Fruit fly (Drosophila melanogaster): ENCODE data around the gene kst.

kst gene

DNA sequence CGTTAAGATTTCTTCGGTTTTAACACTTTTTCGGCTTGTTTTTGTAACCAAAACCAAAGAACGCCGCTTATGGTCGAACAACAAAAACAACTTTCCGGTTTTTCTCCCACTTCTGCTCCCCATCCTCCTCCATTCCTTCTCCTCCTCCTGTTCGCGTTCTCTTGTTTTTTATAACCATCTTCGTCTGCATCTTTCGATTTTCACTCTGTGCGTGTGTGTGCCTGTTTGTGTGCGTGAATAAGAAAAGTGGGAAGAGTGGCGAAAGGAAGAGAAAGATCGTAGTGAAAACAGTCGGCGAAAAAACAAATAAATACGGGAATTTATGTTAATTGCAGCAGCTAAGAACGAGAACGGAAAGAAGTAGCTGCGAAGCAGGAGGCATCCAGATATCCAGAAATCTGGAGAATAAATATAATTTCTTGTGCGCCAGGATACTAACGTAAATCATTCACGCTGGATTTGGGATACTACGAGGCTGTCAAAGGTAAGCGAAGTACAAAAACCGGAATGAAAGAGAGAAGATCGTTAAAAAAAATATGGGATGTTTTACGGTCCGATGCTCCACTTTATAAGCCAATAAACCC lies 777 bp downstream of the kst start:
- no peak for TF ChIP-seq CG14711 (tag; optimal IDR thresholded peaks at IDR 0.05)
- no peak for TF ChIP-seq kay (GFP tag; ENCODE audit: borderline replicate concordance)
- no peak for TF ChIP-seq bab1 (GFP tag; optimal IDR thresholded peaks at IDR 0.05)
- no peak for TF ChIP-seq cnc (optimal IDR thresholded peaks at IDR 0.05)
- no peak for TF ChIP-seq ovo (GFP tag; optimal IDR thresholded peaks at IDR 0.05)
- no peak for TF ChIP-seq toe (GFP tag; optimal IDR thresholded peaks at IDR 0.05)
- no peak for TF ChIP-seq Clk (GFP tag; optimal IDR thresholded peaks at IDR 0.05)
- TF ChIP-seq Mnt (GFP tag; optimal IDR thresholded peaks at IDR 0.05), result no peak
- no peak for TF ChIP-seq CG12768 (GFP tag; optimal IDR thresholded peaks at IDR 0.05)
- TF ChIP-seq CG1620 (GFP tag; optimal IDR thresholded peaks at IDR 0.05), result no peak
- no peak for TF ChIP-seq CG33017 (tag; optimal IDR thresholded peaks at IDR 0.05)
- TF ChIP-seq tj (GFP tag; optimal IDR thresholded peaks at IDR 0.05), result no peak
- TF ChIP-seq Hr96 (GFP tag; optimal IDR thresholded peaks at IDR 0.05), result no peak

DNA sequence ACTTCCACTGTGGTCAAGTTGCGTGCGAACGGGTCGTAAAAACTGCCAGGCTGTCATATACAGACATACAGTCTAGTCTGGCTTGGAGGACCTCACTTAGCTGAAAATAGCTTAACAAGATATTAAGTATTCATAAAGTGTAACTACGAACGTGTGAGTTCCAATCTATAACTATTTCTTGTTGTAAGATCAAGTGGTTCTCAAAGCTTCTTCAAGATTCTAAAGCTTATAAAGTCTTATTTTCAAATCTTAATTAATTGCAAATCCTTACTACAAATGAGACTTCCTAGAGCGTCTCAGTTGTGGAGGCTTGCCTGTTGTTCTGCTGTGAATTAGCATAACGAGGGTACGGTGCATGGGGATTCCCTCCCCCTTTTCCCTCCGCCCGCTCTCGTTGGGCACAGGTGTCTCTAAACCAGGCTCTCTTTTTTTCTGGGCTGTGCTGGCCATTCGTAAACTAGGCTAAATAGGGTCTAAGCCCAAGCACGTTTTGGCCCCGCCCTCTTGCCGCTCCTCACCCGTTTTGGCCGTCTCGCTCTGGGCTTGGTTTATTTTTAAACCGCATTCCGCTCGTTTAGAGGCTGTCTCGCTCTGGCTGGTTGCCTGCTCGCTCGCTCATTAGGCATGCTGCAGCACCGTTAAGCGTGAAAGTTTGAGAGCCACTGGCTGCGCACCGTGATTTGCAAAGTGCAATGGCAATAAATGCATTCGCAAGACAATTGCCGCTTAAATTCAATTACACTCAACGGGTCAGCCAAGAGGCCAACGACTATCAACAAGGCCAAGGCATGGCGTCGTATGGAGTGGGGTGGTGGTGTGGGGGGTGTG lies 1.6 kb downstream of the kst start:
- peak; percentile 10 for TF ChIP-seq kay (GFP tag; ENCODE audit: borderline replicate concordance)
- no peak for TF ChIP-seq CG11617 (GFP tag; optimal IDR thresholded peaks at IDR 0.05)
- TF ChIP-seq Crg-1 (GFP tag; optimal IDR thresholded peaks at IDR 0.05), result peak; percentile 17
- TF ChIP-seq ovo (GFP tag; optimal IDR thresholded peaks at IDR 0.05), result peak; percentile 97
- no peak for TF ChIP-seq CG5204 (GFP tag; optimal IDR thresholded peaks at IDR 0.05)
- peak; percentile 14 for TF ChIP-seq Mnt (GFP tag; optimal IDR thresholded peaks at IDR 0.05)

DNA sequence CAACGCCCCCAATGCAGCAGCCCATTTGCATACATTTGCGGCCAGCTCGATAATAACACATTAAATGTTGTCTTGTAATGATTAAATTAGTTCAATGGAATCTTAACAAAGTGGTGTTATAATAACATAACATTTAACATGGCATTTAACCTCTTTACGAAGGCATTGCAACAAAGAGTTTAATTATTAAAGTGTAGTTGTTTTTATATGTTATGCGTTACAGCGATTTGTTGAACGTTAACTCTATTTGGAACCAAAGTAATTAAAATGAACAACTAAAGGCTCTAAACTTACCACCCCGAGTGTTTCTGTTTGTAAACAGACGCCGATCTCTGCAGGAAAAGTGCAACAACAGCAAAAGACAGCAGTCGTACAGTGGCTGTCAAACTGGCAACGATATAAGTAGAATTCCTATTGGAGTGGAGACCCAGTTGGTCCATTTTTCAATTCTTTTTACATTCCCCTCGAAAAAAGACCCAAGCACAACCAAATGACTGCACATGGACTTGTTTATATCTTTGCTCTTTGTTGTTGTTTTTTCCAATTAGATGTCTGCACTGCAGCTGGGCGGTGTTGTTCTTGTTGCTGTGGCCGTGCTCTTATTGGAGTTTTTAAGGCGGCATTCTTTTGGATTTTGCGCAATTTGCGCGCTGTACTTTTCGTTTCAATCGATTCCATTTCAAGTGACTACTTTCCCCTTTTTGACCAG lies 2.4 kb downstream of the kst start:
- TF ChIP-seq CG14711 (tag; optimal IDR thresholded peaks at IDR 0.05), result peak; percentile 6
- TF ChIP-seq Mnt (GFP tag; optimal IDR thresholded peaks at IDR 0.05), result no peak

DNA sequence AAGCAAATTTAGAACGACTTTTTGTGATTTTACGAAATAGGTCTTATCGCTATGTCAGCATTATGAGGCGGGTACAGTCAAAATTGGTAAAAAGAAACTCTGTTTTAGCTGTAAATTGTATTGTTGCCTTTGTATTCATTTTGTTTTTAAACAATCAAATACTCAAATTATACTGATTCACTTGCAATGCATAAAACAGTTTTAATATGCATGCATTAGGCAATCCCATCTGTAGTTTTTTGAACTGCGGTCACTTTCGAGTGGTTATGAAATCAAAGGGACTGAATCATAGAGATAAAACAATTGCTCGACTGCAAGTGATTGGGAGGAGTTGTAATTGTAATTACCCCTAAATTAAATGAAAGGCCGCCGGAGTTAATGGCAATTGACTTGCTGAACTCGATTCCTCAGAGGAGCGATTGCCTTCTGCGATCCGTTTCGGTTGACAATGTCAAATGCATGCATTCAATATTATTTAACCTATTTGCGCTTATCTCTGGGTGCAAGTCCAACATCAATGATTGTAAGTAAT lies 3.1 kb downstream of the kst start:
- TF ChIP-seq CG7101 (tag; optimal IDR thresholded peaks at IDR 0.05), result peak; percentile 10
- TF ChIP-seq Clk (GFP tag; optimal IDR thresholded peaks at IDR 0.05), result no peak
- peak; percentile 4 for TF ChIP-seq CG14711 (tag; optimal IDR thresholded peaks at IDR 0.05)
- TF ChIP-seq kay (GFP tag; ENCODE audit: borderline replicate concordance), result peak; percentile 45
- TF ChIP-seq tj (GFP tag; optimal IDR thresholded peaks at IDR 0.05), result peak; percentile 22

DNA sequence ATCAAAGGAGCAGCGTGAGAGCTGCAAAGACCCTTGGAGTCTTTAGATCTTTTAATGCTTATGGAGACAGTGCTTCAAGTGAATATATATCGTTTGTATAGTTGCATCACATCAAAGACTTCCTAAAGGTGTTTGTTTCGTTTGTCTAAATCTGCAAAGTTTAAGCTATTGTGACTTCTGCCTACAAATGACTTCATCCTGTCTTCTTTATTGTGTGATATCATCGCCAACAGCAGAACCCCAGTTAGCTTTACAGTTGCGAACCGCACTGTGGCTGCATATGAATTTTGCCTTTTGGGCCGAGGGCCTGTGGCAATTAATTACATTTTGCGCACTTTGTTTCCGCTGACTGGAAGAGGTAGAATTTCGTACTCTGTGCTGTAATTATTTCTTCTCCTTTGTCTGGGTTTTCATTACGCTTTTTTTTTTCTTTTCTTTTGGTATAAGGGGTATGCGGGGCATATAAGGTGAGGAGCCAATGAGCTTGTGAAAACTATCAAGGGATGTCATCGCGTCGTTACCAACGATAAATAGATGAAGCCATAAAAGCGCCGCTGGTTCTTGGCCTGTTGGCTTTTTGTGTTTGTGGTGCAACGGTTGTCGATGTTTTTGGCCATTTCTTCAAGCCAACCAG lies 5.8 kb downstream of the kst start:
- peak; percentile 66 for TF ChIP-seq tj (GFP tag; optimal IDR thresholded peaks at IDR 0.05)
- no peak for TF ChIP-seq cnc (optimal IDR thresholded peaks at IDR 0.05)

DNA sequence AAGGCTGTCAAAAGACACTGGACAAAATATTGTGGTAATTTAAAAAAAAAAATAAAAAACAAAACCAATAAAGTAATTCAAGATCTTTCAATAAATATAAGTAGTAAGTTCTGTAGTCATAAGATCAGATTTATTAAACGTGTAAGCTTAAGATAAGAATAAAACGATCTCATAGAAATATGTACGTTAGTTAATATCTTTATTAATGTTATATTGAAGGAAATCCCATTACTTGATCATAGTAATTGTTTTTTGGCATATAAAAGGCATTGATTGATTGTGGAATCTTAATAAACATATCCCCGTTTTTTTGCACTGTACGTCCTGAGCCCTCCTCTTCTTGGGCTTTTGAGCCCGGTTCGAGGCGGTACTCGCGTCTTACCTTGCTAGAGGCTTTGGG lies 6.6 kb downstream of the kst start:
- TF ChIP-seq cnc (optimal IDR thresholded peaks at IDR 0.05) (no peak), kay (GFP tag; ENCODE audit: borderline replicate concordance) (peak; percentile 48), ovo (GFP tag; optimal IDR thresholded peaks at IDR 0.05) (no peak), CG14711 (tag; optimal IDR thresholded peaks at IDR 0.05) (no peak)

DNA sequence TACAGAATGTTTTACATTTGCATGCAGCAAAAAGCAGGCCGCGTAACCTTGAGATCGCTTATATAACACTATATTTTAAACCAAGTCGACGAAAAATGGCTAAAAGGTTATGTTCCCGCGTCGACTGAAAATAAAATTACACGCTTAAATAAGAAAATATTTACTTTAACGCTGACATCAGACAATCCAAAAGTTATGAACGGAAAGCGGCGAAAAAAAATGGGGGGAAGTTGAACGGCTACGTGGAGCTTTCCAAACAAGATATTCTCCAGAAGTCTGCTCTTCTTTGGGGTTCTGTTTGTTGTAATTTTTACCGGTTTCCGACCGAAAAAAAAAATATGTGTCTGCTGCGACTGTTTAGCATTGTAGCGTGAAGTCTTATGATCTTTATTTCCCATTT lies 7.9 kb downstream of the kst start:
- TF ChIP-seq tj (GFP tag; optimal IDR thresholded peaks at IDR 0.05) (peak; percentile 80), Hr96 (GFP tag; optimal IDR thresholded peaks at IDR 0.05) (no peak)

DNA sequence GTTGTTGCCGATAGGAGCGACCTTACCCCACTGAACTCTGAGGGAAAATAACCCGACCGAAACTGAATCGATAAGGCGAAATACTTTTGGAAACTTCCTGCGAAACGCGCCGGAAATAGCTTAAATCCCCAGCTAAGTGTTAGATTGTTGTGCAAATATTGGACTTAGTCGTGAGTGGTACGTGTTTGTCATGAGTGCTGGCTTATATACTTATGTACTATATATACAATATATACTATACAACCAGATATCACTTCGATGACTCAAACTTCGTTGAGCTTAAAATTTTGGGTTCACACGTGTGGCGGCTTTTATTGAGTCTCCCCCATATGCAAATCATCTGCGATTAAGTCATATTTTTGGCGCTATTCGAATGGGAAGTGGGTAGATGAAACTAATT lies 9.6 kb downstream of the kst start:
- TF ChIP-seq cnc (optimal IDR thresholded peaks at IDR 0.05), result no peak
- no peak for TF ChIP-seq Hr96 (GFP tag; optimal IDR thresholded peaks at IDR 0.05)
- TF ChIP-seq CG7101 (tag; optimal IDR thresholded peaks at IDR 0.05), result no peak
- TF ChIP-seq toe (GFP tag; optimal IDR thresholded peaks at IDR 0.05), result no peak
- no peak for TF ChIP-seq Clk (GFP tag; optimal IDR thresholded peaks at IDR 0.05)
- TF ChIP-seq tj (GFP tag; optimal IDR thresholded peaks at IDR 0.05), result no peak
- TF ChIP-seq cic (GFP tag; optimal IDR thresholded peaks at IDR 0.05), result no peak
- no peak for TF ChIP-seq CG33017 (tag; optimal IDR thresholded peaks at IDR 0.05)
- TF ChIP-seq CG14711 (tag; optimal IDR thresholded peaks at IDR 0.05), result no peak
- no peak for TF ChIP-seq CG1620 (GFP tag; optimal IDR thresholded peaks at IDR 0.05)
- no peak for TF ChIP-seq CG12768 (GFP tag; optimal IDR thresholded peaks at IDR 0.05)
- TF ChIP-seq ovo (GFP tag; optimal IDR thresholded peaks at IDR 0.05), result no peak
- no peak for TF ChIP-seq CG11617 (GFP tag; optimal IDR thresholded peaks at IDR 0.05)
- no peak for TF ChIP-seq CG7045 (GFP tag; optimal IDR thresholded peaks at IDR 0.05)
- TF ChIP-seq pad (GFP tag; optimal IDR thresholded peaks at IDR 0.05), result no peak
- no peak for TF ChIP-seq CG5204 (GFP tag; optimal IDR thresholded peaks at IDR 0.05)
- no peak for TF ChIP-seq Mnt (GFP tag; optimal IDR thresholded peaks at IDR 0.05)

Measured in whole organism, adult.